Worm (Caenorhabditis elegans) whole organism, L1 larva: ENCODE data around the gene Y82E9BR.19.

Source experiments
- C04F5.9 ChIP-seq: sonication (generic microtip); optimal IDR thresholded peaks from 2 replicates; lab custom pipeline; 2016; ENCODE audit warnings: missing genetic modification characterization, missing compliant biosample characterization
- F16B12.6 ChIP-seq: fragments of 150-350 bp; optimal IDR thresholded peaks from 2 replicates; lab custom pipeline; 2014; ENCODE audit warnings: missing biosample characterization, missing genetic modification characterization
- aha-1 ChIP-seq: fragments of 150-350 bp; optimal IDR thresholded peaks from 2 replicates; lab custom pipeline; 2014; ENCODE audit warnings: missing biosample characterization, missing genetic modification characterization
- ama-1 ChIP-seq: fragments of 150-350 bp; optimal IDR thresholded peaks from 2 replicates; lab custom pipeline; 2014
- blmp-1 ChIP-seq: fragments of 150-350 bp; optimal IDR thresholded peaks from 2 replicates; lab custom pipeline; 2014; ENCODE audit warnings: missing biosample characterization, missing genetic modification characterization
- ceh-8 ChIP-seq: fragments of 200-800 bp; sonication (Bioruptor generic); optimal IDR thresholded peaks from 2 replicates; lab custom pipeline; 2018; ENCODE audit warnings: mild to moderate bottlenecking, missing genetic modification characterization, moderate library complexity, missing compliant biosample characterization
- ceh-82 ChIP-seq, 3 experiments: fragments of 150-350 bp in 1 of 3; sonication (generic microtip) in 2 of 3; optimal IDR thresholded peaks; 2 replicates each; lab custom pipeline; 2014 to 2017; ENCODE audit warnings: missing biosample characterization in 3 of 3, missing genetic modification characterization in 3 of 3
- ceh-88 ChIP-seq: fragments of 200-800 bp; sonication (Bioruptor generic); IDR thresholded peaks from 2 replicates; pipeline ENCODE4 v1.3.6; 2022; ENCODE audit warnings: missing genetic modification characterization, missing compliant biosample characterization
- ceh-90 ChIP-seq: sonication (generic microtip); optimal IDR thresholded peaks from 2 replicates; lab custom pipeline; 2016; ENCODE audit warnings: missing genetic modification characterization, missing compliant biosample characterization
- ces-1 ChIP-seq: fragments of 150-350 bp; optimal IDR thresholded peaks from 2 replicates; lab custom pipeline; 2014; ENCODE audit warnings: missing biosample characterization, missing genetic modification reagents, missing genetic modification characterization
- efl-1 ChIP-seq, 4 experiments: fragments of 150-350 bp; optimal IDR thresholded peaks in 3 of 4; peaks in 1 of 4; 1 replicate in 1 of 4; 2 replicates in 3 of 4; lab custom pipeline; 2014; ENCODE audit warnings: missing biosample characterization in 2 of 4, missing genetic modification characterization in 2 of 4, missing genetic modification reagents in 2 of 4
- efl-3 ChIP-seq: fragments of 200-800 bp; sonication (Bioruptor generic); optimal IDR thresholded peaks from 2 replicates; lab custom pipeline; 2018; ENCODE audit warnings: mild to moderate bottlenecking, missing genetic modification characterization, missing compliant biosample characterization
- egl-27 ChIP-seq, 2 experiments: fragments of 150-350 bp in 1 of 2; sonication (generic microtip); optimal IDR thresholded peaks; 3 replicates each; lab custom pipeline; 2017 to 2018; ENCODE audit warnings: missing biosample characterization in 2 of 2, missing genetic modification characterization in 2 of 2, missing genetic modification reagents in 2 of 2
- elt-2 ChIP-seq: sonication (generic microtip); optimal IDR thresholded peaks from 2 replicates; lab custom pipeline; 2016; ENCODE audit warnings: missing genetic modification characterization, mild to moderate bottlenecking, inconsistent platforms, missing compliant biosample characterization, missing genetic modification reagents
- elt-3 ChIP-seq, 6 experiments: fragments of 150-350 bp in 1 of 6; sonication (generic microtip); optimal IDR thresholded peaks; 2 replicates each; lab custom pipeline; 2017 to 2018; ENCODE audit warnings: missing biosample characterization in 6 of 6, missing genetic modification characterization in 6 of 6, inconsistent platforms in 1 of 6
- fkh-10 ChIP-seq: sonication (generic microtip); optimal IDR thresholded peaks from 2 replicates; lab custom pipeline; 2017; ENCODE audit warnings: missing biosample characterization, missing genetic modification reagents, missing genetic modification characterization
- fkh-4 ChIP-seq: sonication (generic microtip); optimal IDR thresholded peaks from 2 replicates; lab custom pipeline; 2016; ENCODE audit warnings: missing compliant biosample characterization, missing genetic modification characterization, borderline replicate concordance
- fkh-8 ChIP-seq: sonication (generic microtip); optimal IDR thresholded peaks from 2 replicates; lab custom pipeline; 2016; ENCODE audit warnings: mild to moderate bottlenecking, missing genetic modification characterization, missing compliant biosample characterization
- fos-1 ChIP-seq: fragments of 150-350 bp; optimal IDR thresholded peaks from 2 replicates; lab custom pipeline; 2014; ENCODE audit warnings: missing biosample characterization, missing genetic modification characterization
- grh-1 ChIP-seq: fragments of 200-800 bp; sonication (Bioruptor generic); IDR thresholded peaks from 2 replicates; pipeline ENCODE4 v1.3.6; 2022; ENCODE audit warnings: missing genetic modification reagents, missing genetic modification characterization, missing compliant biosample characterization
- hlh-17 ChIP-seq: fragments of 200-800 bp; sonication (Bioruptor generic); optimal IDR thresholded peaks from 2 replicates; lab custom pipeline; 2018; ENCODE audit warnings: missing genetic modification characterization, mild to moderate bottlenecking, missing compliant biosample characterization, moderate library complexity, borderline replicate concordance
- hlh-4 ChIP-seq: sonication (generic microtip); optimal IDR thresholded peaks from 2 replicates; lab custom pipeline; 2016; ENCODE audit warnings: mild to moderate bottlenecking, missing genetic modification characterization, missing compliant biosample characterization
- hpl-2 ChIP-seq: fragments of 150-350 bp; optimal IDR thresholded peaks from 2 replicates; lab custom pipeline; 2014; ENCODE audit warnings: missing biosample characterization, missing genetic modification reagents, missing genetic modification characterization
- isw-1 ChIP-seq: fragments of 200-800 bp; sonication (Bioruptor generic); IDR thresholded peaks from 2 replicates; pipeline ENCODE4 v1.3.6; 2022; ENCODE audit warnings: missing genetic modification characterization, missing compliant biosample characterization
- lin-14 ChIP-seq: fragments of 200-800 bp; sonication (Bioruptor generic); optimal IDR thresholded peaks from 2 replicates; lab custom pipeline; 2018; ENCODE audit warnings: mild to moderate bottlenecking, missing genetic modification characterization, moderate library complexity, missing compliant biosample characterization
- lin-39 ChIP-seq: fragments of 150-350 bp; optimal IDR thresholded peaks from 2 replicates; lab custom pipeline; 2014; ENCODE audit warnings: missing biosample characterization, missing genetic modification reagents, missing genetic modification characterization
- lir-3 ChIP-seq: sonication (generic microtip); optimal IDR thresholded peaks from 2 replicates; lab custom pipeline; 2016; ENCODE audit warnings: mild to moderate bottlenecking, missing genetic modification characterization, moderate library complexity, missing compliant biosample characterization; ENCODE audit not compliant: poor library complexity
- lsy-2 ChIP-seq, 2 experiments: fragments of 150-350 bp; optimal IDR thresholded peaks; 2 replicates each; lab custom pipeline; 2014; ENCODE audit warnings: missing biosample characterization in 2 of 2, missing genetic modification characterization in 2 of 2
- mab-9 ChIP-seq: fragments of 200-800 bp; sonication (Bioruptor generic); IDR thresholded peaks from 2 replicates; pipeline ENCODE4 v1.3.6; 2022; ENCODE audit warnings: missing genetic modification reagents, missing genetic modification characterization, missing compliant biosample characterization
- mef-2 ChIP-seq: fragments of 150-350 bp; optimal IDR thresholded peaks from 2 replicates; lab custom pipeline; 2014; ENCODE audit warnings: missing biosample characterization, missing genetic modification characterization
- nhr-11 ChIP-seq: fragments of 150-350 bp; optimal IDR thresholded peaks from 2 replicates; lab custom pipeline; 2014; ENCODE audit warnings: missing biosample characterization, missing genetic modification characterization
- nhr-19 ChIP-seq: fragments of 200-800 bp; sonication (Bioruptor generic); conservative IDR thresholded peaks from 2 replicates; pipeline ENCODE4 v1.3.6; 2022; ENCODE audit warnings: missing genetic modification characterization, missing compliant biosample characterization
- nhr-237 ChIP-seq: fragments of 150-350 bp; optimal IDR thresholded peaks from 2 replicates; lab custom pipeline; 2014; ENCODE audit warnings: missing biosample characterization, missing genetic modification characterization
- nhr-76 ChIP-seq: sonication (generic microtip); optimal IDR thresholded peaks from 2 replicates; lab custom pipeline; 2017; ENCODE audit warnings: missing biosample characterization, missing genetic modification characterization
- nhr-77 ChIP-seq: fragments of 150-350 bp; optimal IDR thresholded peaks from 2 replicates; lab custom pipeline; 2014; ENCODE audit warnings: missing biosample characterization, missing genetic modification characterization
- nhr-85 ChIP-seq: sonication (generic microtip); peaks from one replicate; lab custom pipeline; 2016; ENCODE audit warnings: missing genetic modification characterization, inconsistent platforms, missing compliant biosample characterization
- nhr-90 ChIP-seq: sonication (generic microtip); optimal IDR thresholded peaks from 2 replicates; lab custom pipeline; 2016; ENCODE audit warnings: mild to moderate bottlenecking, missing genetic modification characterization, missing compliant biosample characterization; ENCODE audit not compliant: poor library complexity
- pag-3 ChIP-seq: sonication (generic microtip); optimal IDR thresholded peaks from 2 replicates; lab custom pipeline; 2017; ENCODE audit warnings: missing genetic modification characterization, mild to moderate bottlenecking, missing compliant biosample characterization, antibody characterized with exemption, borderline replicate concordance; ENCODE audit not compliant: insufficient read depth
- rnt-1 ChIP-seq: sonication (generic microtip); optimal IDR thresholded peaks from 2 replicates; lab custom pipeline; 2016; ENCODE audit warnings: mild to moderate bottlenecking, missing genetic modification characterization, moderate library complexity, missing compliant biosample characterization
- skn-1 ChIP-seq: fragments of 150-350 bp; optimal IDR thresholded peaks from 2 replicates; lab custom pipeline; 2014; ENCODE audit warnings: missing biosample characterization, missing genetic modification characterization
- snu-23 ChIP-seq: sonication (generic microtip); optimal IDR thresholded peaks from 2 replicates; lab custom pipeline; 2016; ENCODE audit warnings: missing genetic modification characterization, missing compliant biosample characterization
- tbx-2 ChIP-seq: sonication (generic microtip); optimal IDR thresholded peaks from 2 replicates; lab custom pipeline; 2016; ENCODE audit warnings: missing genetic modification characterization, missing compliant biosample characterization
- tlp-1 ChIP-seq: fragments of 150-350 bp; optimal IDR thresholded peaks from 2 replicates; lab custom pipeline; 2014; ENCODE audit warnings: missing biosample characterization, missing genetic modification characterization
- unc-130 ChIP-seq: fragments of 150-350 bp; optimal IDR thresholded peaks from 2 replicates; lab custom pipeline; 2017; ENCODE audit warnings: missing biosample characterization, missing genetic modification characterization, inconsistent platforms
- unc-30 ChIP-seq: sonication (generic microtip); optimal IDR thresholded peaks from 2 replicates; lab custom pipeline; 2017; ENCODE audit warnings: missing biosample characterization, missing genetic modification characterization
- unc-62 ChIP-seq: fragments of 150-350 bp; optimal IDR thresholded peaks from 2 replicates; lab custom pipeline; 2014; ENCODE audit warnings: missing biosample characterization, missing genetic modification reagents, missing genetic modification characterization
- unc-86 ChIP-seq: sonication (generic microtip); optimal IDR thresholded peaks from 2 replicates; lab custom pipeline; 2016; ENCODE audit warnings: missing genetic modification characterization, missing compliant biosample characterization
- unc-98 ChIP-seq: fragments of 200-800 bp; sonication (Bioruptor generic); IDR thresholded peaks from 2 replicates; pipeline ENCODE4 v1.3.6; 2022; ENCODE audit warnings: missing genetic modification characterization, missing compliant biosample characterization
- vab-15 ChIP-seq: sonication (generic microtip); optimal IDR thresholded peaks from 2 replicates; lab custom pipeline; 2017; ENCODE audit warnings: missing genotype, mild to moderate bottlenecking, missing genetic modification characterization, missing compliant biosample characterization
- zag-1 ChIP-seq: fragments of 150-350 bp; optimal IDR thresholded peaks from 2 replicates; lab custom pipeline; 2014; ENCODE audit warnings: missing biosample characterization, missing genetic modification characterization
- zip-4 ChIP-seq: fragments of 200-800 bp; sonication (Bioruptor generic); optimal IDR thresholded peaks from 2 replicates; lab custom pipeline; 2018; ENCODE audit warnings: mild to moderate bottlenecking, missing genetic modification characterization, moderate library complexity, missing compliant biosample characterization

Y82E9BR.19 gene

DNA sequence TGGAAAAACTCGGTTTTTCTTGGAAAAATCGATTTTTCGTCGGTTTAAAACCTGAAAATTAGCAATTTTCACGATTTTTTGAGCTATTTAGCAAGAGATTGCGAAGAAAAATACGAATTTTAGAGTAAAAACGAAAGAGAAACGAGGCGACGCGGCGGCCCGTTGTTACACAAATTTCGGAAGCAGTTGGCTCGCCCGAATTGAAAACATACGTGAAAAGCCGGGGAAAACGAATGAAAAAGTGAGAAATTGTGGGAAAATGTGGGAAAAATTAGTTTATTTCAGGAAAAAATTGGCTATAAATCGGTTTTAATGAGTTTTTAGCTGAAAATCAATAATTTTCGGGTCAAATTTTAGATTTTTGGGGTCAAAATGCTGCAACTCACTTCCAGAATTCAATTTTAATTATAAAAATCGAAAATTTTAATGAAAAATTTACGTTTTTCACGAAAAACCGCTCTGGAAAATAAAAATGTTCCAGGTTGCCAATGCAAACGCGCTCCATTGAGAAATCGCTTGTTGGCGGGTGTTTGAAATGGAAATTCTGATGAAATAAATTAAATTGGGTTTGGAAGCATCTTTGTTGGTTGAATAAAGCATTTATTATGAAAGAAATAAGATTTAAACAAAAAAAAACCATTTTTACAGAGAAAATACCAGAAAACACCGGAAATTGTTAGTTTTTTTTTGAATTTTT is 37.8 kb upstream of the Y82E9BR.19 start, which contains the start of gene snf-6 (continued):
- TF ChIP-seq efl-3 (no peak), ceh-82 (tag; optimal IDR thresholded peaks at IDR 0.05; lab: Kevin White, UChicago) (peak in 2 of 3 experiments; percentile 14 to 70), unc-62 (GFP tag; lab: Kevin White, UChicago) (no peak), F16B12.6 (tag; lab: Kevin White, UChicago) (peak; percentile 14), blmp-1 (peak; percentile 12), ama-1 (lab: Kevin White, UChicago) (no peak), C04F5.9 (tag; lab: Kevin White, UChicago) (no peak), pag-3 (no peak), fkh-4 (no peak), elt-2 (tag; lab: Kevin White, UChicago) (no peak), unc-130 (tag; lab: Kevin White, UChicago) (no peak), nhr-237 (no peak), ceh-8 (GFP tag; lab: Kevin White, UChicago) (no peak), nhr-76 (tag; lab: Kevin White, UChicago) (no peak), nhr-77 (tag; lab: Kevin White, UChicago) (no peak), lir-3 (tag; lab: Kevin White, UChicago) (no peak), ceh-90 (tag; lab: Kevin White, UChicago) (peak; percentile 8), unc-86 (peak; percentile 17), vab-15 (tag; lab: Kevin White, UChicago) (no peak), nhr-19 (GFP tag; lab: Robert Waterston, UW) (no peak), tlp-1 (tag; lab: Kevin White, UChicago) (no peak), mef-2 (tag; lab: Kevin White, UChicago) (no peak), isw-1 (peak; percentile 16), unc-30 (tag; lab: Kevin White, UChicago) (no peak), rnt-1 (tag; lab: Kevin White, UChicago) (no peak), lin-39 (no peak), unc-98 (GFP tag; lab: Robert Waterston, UW) (no peak), nhr-90 (tag; lab: Kevin White, UChicago) (peak; percentile 18), tbx-2 (tag; lab: Kevin White, UChicago) (peak; percentile 36), efl-1 (optimal IDR thresholded peaks at IDR 0.05; lab: Kevin White, UChicago) (peak; percentile 89 to 95), efl-1 (GFP tag; optimal IDR thresholded peaks at IDR 0.05 in 1 of 2; lab: Kevin White, UChicago) (peak; percentile 92 to 99), lsy-2 (tag; optimal IDR thresholded peaks at IDR 0.05; lab: Kevin White, UChicago) (peak; percentile 51 to 64), fos-1 (peak; percentile 18), fkh-8 (tag; lab: Kevin White, UChicago) (no peak), fkh-10 (GFP tag; lab: Kevin White, UChicago) (no peak), lin-14 (GFP tag; lab: Kevin White, UChicago) (no peak), hlh-4 (tag; lab: Kevin White, UChicago) (no peak), grh-1 (GFP tag; lab: Robert Waterston, UW) (no peak), skn-1 (peak; percentile 47), ces-1 (GFP tag; lab: Kevin White, UChicago) (no peak), ceh-88 (GFP tag; lab: Robert Waterston, UW) (no peak), hlh-17 (no peak), zip-4 (GFP tag; lab: Kevin White, UChicago) (peak; percentile 34), nhr-11 (no peak), aha-1 (tag; lab: Kevin White, UChicago) (no peak), mab-9 (no peak), snu-23 (GFP tag; lab: Kevin White, UChicago) (peak; percentile 33), hpl-2 (no peak), elt-3 (tag; optimal IDR thresholded peaks at IDR 0.05; lab: Kevin White, UChicago) (peak in 1 of 6 experiments; percentile 22), egl-27 (tag; optimal IDR thresholded peaks at IDR 0.05; lab: Kevin White, UChicago) (no peak), zag-1 (tag; lab: Kevin White, UChicago) (no peak), nhr-85 (peak; percentile 75)
